Fruit fly (Drosophila melanogaster) whole organism, embryonic: Measurements from ENCODE around the gene CG31800.

Experiments
- Adf1 ChIP-seq: fragments of 200-800 bp; sonication (Bioruptor generic); IDR thresholded peaks from 2 replicates; pipeline ENCODE4 v1.3.6; 2022; ENCODE audit warnings: missing biosample characterization, missing genetic modification characterization
- Atf6 ChIP-seq: fragments of 200-800 bp; sonication (Bioruptor generic); IDR thresholded peaks from 2 replicates; pipeline ENCODE4 v1.3.6; 2022; ENCODE audit warnings: missing biosample characterization, missing genetic modification characterization
- Bdp1 ChIP-seq: fragments of 200-800 bp; sonication (Bioruptor generic); optimal IDR thresholded peaks from 3 replicates; lab custom pipeline; 2016; ENCODE audit warnings: missing biosample characterization, missing genetic modification characterization
- Blimp-1 ChIP-seq: fragments of 200-800 bp; sonication (Bioruptor generic); optimal IDR thresholded peaks from 3 replicates; lab custom pipeline; 2018; ENCODE audit warnings: missing biosample characterization, missing genetic modification characterization, mild to moderate bottlenecking, moderate library complexity, missing genetic modification reagents
- CG1024 ChIP-seq: fragments of 200-800 bp; sonication (Bioruptor generic); IDR thresholded peaks from 2 replicates; pipeline ENCODE4 v1.3.6; 2022; ENCODE audit warnings: missing biosample characterization, missing genetic modification characterization
- CG10565 ChIP-seq: fragments of 200-800 bp; sonication (Bioruptor generic); optimal IDR thresholded peaks from 3 replicates; lab custom pipeline; 2016; ENCODE audit warnings: missing biosample characterization, mild to moderate bottlenecking, missing genetic modification characterization
- CG10979 ChIP-seq: fragments of 200-800 bp; sonication (Bioruptor generic); optimal IDR thresholded peaks from 2 replicates; lab custom pipeline; 2018; ENCODE audit warnings: missing biosample characterization, mild to moderate bottlenecking, missing genetic modification characterization, moderate library complexity
- CG11696 ChIP-seq: fragments of 200-800 bp; sonication (Bioruptor generic); IDR thresholded peaks from 2 replicates; pipeline ENCODE4 v1.3.6; 2022; ENCODE audit warnings: missing biosample characterization, missing genetic modification characterization
- CG15696 ChIP-seq: fragments of 200-800 bp; sonication (Bioruptor generic); optimal IDR thresholded peaks from 2 replicates; lab custom pipeline; 2019; ENCODE audit warnings: missing biosample characterization, mild to moderate bottlenecking, missing genetic modification characterization, moderate library complexity
- CG17568 ChIP-seq: fragments of 200-800 bp; sonication (Bioruptor generic); optimal IDR thresholded peaks from 2 replicates; lab custom pipeline; 2018; ENCODE audit warnings: missing biosample characterization, mild to moderate bottlenecking, missing genetic modification characterization, moderate library complexity
- CG1832 ChIP-seq: fragments of 200-800 bp; sonication (Bioruptor generic); optimal IDR thresholded peaks from 2 replicates; lab custom pipeline; 2017; ENCODE audit warnings: missing biosample characterization, mild to moderate bottlenecking, missing genetic modification characterization, inconsistent platforms
- CG18599 ChIP-seq: fragments of 200-800 bp; sonication (Bioruptor generic); optimal IDR thresholded peaks from 3 replicates; lab custom pipeline; 2017; ENCODE audit warnings: missing biosample characterization, missing genetic modification characterization, mild to moderate bottlenecking, moderate library complexity, missing genetic modification reagents
- CG18619 ChIP-seq: fragments of 200-800 bp; sonication (Bioruptor generic); optimal IDR thresholded peaks from 3 replicates; lab custom pipeline; 2017; ENCODE audit warnings: missing biosample characterization, mild to moderate bottlenecking, missing genetic modification characterization
- CG2116 ChIP-seq: fragments of 200-800 bp; sonication (Bioruptor generic); optimal IDR thresholded peaks from 3 replicates; lab custom pipeline; 2018; ENCODE audit warnings: missing biosample characterization, mild to moderate bottlenecking, missing genetic modification characterization
- CG2199 ChIP-seq: fragments of 200-800 bp; sonication (Bioruptor generic); IDR thresholded peaks from 3 replicates; pipeline ENCODE4 v1.3.6; 2022; ENCODE audit warnings: missing biosample characterization, missing genetic modification characterization
- CG31365 ChIP-seq: fragments of 200-800 bp; sonication (Bioruptor generic); optimal IDR thresholded peaks from 2 replicates; lab custom pipeline; 2018; ENCODE audit warnings: missing biosample characterization, mild to moderate bottlenecking, missing genetic modification characterization
- CG34422 ChIP-seq: fragments of 200-800 bp; sonication (Bioruptor generic); IDR thresholded peaks from 3 replicates; pipeline ENCODE4 v1.3.6; 2022; ENCODE audit warnings: missing biosample characterization, missing genetic modification characterization
- CG6272 ChIP-seq: fragments of 200-800 bp; sonication (Bioruptor generic); IDR thresholded peaks from 2 replicates; pipeline ENCODE4 v1.3.6; 2022; ENCODE audit warnings: missing biosample characterization, missing genetic modification characterization
- CG9215 ChIP-seq: fragments of 200-800 bp; sonication (Bioruptor generic); IDR thresholded peaks from 2 replicates; pipeline ENCODE4 v1.3.6; 2022; ENCODE audit warnings: missing biosample characterization, missing genetic modification characterization
- CG9437 ChIP-seq: fragments of 200-800 bp; sonication (Bioruptor generic); optimal IDR thresholded peaks from 2 replicates; lab custom pipeline; 2018; ENCODE audit warnings: missing biosample characterization, mild to moderate bottlenecking, missing genetic modification characterization
- CHES-1-like ChIP-seq: fragments of 200-800 bp; sonication (Bioruptor generic); optimal IDR thresholded peaks from 2 replicates; lab custom pipeline; 2016; ENCODE audit warnings: missing biosample characterization, missing genetic modification characterization
- Drgx ChIP-seq: fragments of 200-800 bp; sonication (Bioruptor generic); IDR thresholded peaks from 2 replicates; pipeline ENCODE4 v1.3.6; 2022; ENCODE audit warnings: missing biosample characterization, missing genetic modification characterization
- H2.0 ChIP-seq: fragments of 200-800 bp; sonication (Bioruptor generic); IDR thresholded peaks from 2 replicates; pipeline ENCODE4 v1.3.6; 2022; ENCODE audit warnings: missing biosample characterization, missing genetic modification characterization
- HmgZ ChIP-seq: fragments of 200-800 bp; sonication (Bioruptor generic); optimal IDR thresholded peaks from 2 replicates; lab custom pipeline; 2018; ENCODE audit warnings: missing biosample characterization, mild to moderate bottlenecking, missing genetic modification characterization
- Hr39 ChIP-seq: fragments of >200 bp; optimal IDR thresholded peaks from 2 replicates; lab custom pipeline; 2017
- Hsf ChIP-seq: fragments of 200-800 bp; sonication (Bioruptor generic); optimal IDR thresholded peaks from 3 replicates; lab custom pipeline; 2016; ENCODE audit warnings: missing biosample characterization, missing genetic modification characterization
- Med ChIP-seq: fragments of 200-800 bp; sonication (Bioruptor generic); peaks from one replicate; lab custom pipeline; 2016; ENCODE audit warnings: missing biosample characterization, missing genetic modification characterization, mild to moderate bottlenecking, inconsistent platforms, moderate library complexity
- NC2β ChIP-seq: fragments of 200-800 bp; sonication (Bioruptor generic); optimal IDR thresholded peaks from 2 replicates; lab custom pipeline; 2016; ENCODE audit warnings: missing biosample characterization, missing genetic modification characterization
- Poxn ChIP-seq: fragments of 200-800 bp; sonication (Bioruptor generic); IDR thresholded peaks from 2 replicates; pipeline ENCODE4 v1.3.6; 2022; ENCODE audit warnings: missing biosample characterization, missing genetic modification characterization
- Ptx1 ChIP-seq: fragments of 200-800 bp; sonication (Bioruptor generic); IDR thresholded peaks from 2 replicates; pipeline ENCODE4 v1.3.6; 2022; ENCODE audit warnings: missing biosample characterization, missing genetic modification characterization
- az2 ChIP-seq: fragments of 200-800 bp; sonication (Bioruptor generic); optimal IDR thresholded peaks from 3 replicates; lab custom pipeline; 2016; ENCODE audit warnings: missing biosample characterization, missing genetic modification characterization
- bsh ChIP-seq, 2 experiments: fragments of 200-800 bp; sonication (Bioruptor generic); optimal IDR thresholded peaks; 2 replicates each; lab custom pipeline; 2017 to 2018; ENCODE audit warnings: mild to moderate bottlenecking in 2 of 2, missing biosample characterization in 2 of 2, missing genetic modification characterization in 2 of 2, moderate library complexity in 1 of 2
- dati ChIP-seq: fragments of 200-800 bp; sonication (Bioruptor generic); IDR thresholded peaks from 2 replicates; pipeline ENCODE4 v1.3.6; 2022; ENCODE audit warnings: missing biosample characterization, missing genetic modification characterization
- dpn ChIP-seq, 2 experiments: fragments of 200-800 bp; sonication (Bioruptor generic); optimal IDR thresholded peaks; 3 replicates each; lab custom pipeline; 2016; ENCODE audit warnings: missing biosample characterization in 2 of 2, missing genetic modification characterization in 2 of 2
- eve ChIP-seq, 2 experiments: fragments of >200 bp; optimal IDR thresholded peaks; 2 replicates each; lab custom pipeline; 2017; ENCODE audit warnings: missing biosample characterization in 2 of 2, missing genetic modification characterization in 2 of 2
- ftz-f1 ChIP-seq: fragments of 200-800 bp; sonication (Bioruptor generic); optimal IDR thresholded peaks from 2 replicates; lab custom pipeline; 2016; ENCODE audit warnings: missing biosample characterization, missing genetic modification characterization
- gem ChIP-seq: fragments of 200-800 bp; sonication (Bioruptor generic); optimal IDR thresholded peaks from 2 replicates; lab custom pipeline; 2019; ENCODE audit warnings: missing biosample characterization, mild to moderate bottlenecking, missing genetic modification characterization, moderate library complexity
- her ChIP-seq: fragments of 200-800 bp; sonication (Bioruptor generic); optimal IDR thresholded peaks from 2 replicates; lab custom pipeline; 2016; ENCODE audit warnings: missing biosample characterization, missing genetic modification characterization
- jing ChIP-seq: fragments of 200-800 bp; sonication (Bioruptor generic); optimal IDR thresholded peaks from 2 replicates; lab custom pipeline; 2018; ENCODE audit warnings: missing biosample characterization, mild to moderate bottlenecking, missing genetic modification characterization
- klu ChIP-seq: fragments of 200-800 bp; sonication (Bioruptor generic); IDR thresholded peaks from 2 replicates; pipeline ENCODE4 v1.3.6; 2022; ENCODE audit warnings: missing biosample characterization, missing genetic modification characterization
- odd ChIP-seq: fragments of 200-800 bp; sonication (Bioruptor generic); optimal IDR thresholded peaks from 2 replicates; lab custom pipeline; 2017; ENCODE audit warnings: missing biosample characterization, mild to moderate bottlenecking, missing genetic modification characterization
- otp ChIP-seq: fragments of 200-800 bp; sonication (Bioruptor generic); IDR thresholded peaks from 3 replicates; pipeline ENCODE4, ENCODE4 v1.3.6; 2022; ENCODE audit warnings: missing biosample characterization, missing genetic modification characterization
- shn ChIP-seq: fragments of 200-800 bp; sonication (Bioruptor generic); optimal IDR thresholded peaks from 3 replicates; lab custom pipeline; 2016; ENCODE audit warnings: missing biosample characterization, missing genetic modification characterization
- slou ChIP-seq: fragments of 200-800 bp; sonication (Bioruptor generic); optimal IDR thresholded peaks from 3 replicates; lab custom pipeline; 2016; ENCODE audit warnings: missing biosample characterization, missing genetic modification characterization
- sqz ChIP-seq: fragments of 200-800 bp; sonication (Bioruptor generic); optimal IDR thresholded peaks from 3 replicates; lab custom pipeline; 2018; ENCODE audit warnings: missing biosample characterization, mild to moderate bottlenecking, missing genetic modification characterization
- tna ChIP-seq: fragments of 200-800 bp; sonication (Bioruptor generic); IDR thresholded peaks from 2 replicates; pipeline ENCODE4 v1.3.6; 2022; ENCODE audit warnings: missing biosample characterization, missing genetic modification characterization; ENCODE audit not compliant: partially characterized antibody
- twi ChIP-seq: fragments of 200-800 bp; optimal IDR thresholded peaks from 2 replicates; lab custom pipeline; 2019; ENCODE audit warnings: missing biosample characterization, mild to moderate bottlenecking, missing genetic modification characterization, moderate library complexity
- unpg ChIP-seq: fragments of 200-800 bp; sonication (Bioruptor generic); optimal IDR thresholded peaks from 3 replicates; lab custom pipeline; 2018; ENCODE audit warnings: missing biosample characterization, mild to moderate bottlenecking, missing genetic modification characterization, moderate library complexity
- vfl ChIP-seq: fragments of 200-800 bp; sonication (Bioruptor generic); optimal IDR thresholded peaks from 2 replicates; lab custom pipeline; 2016; ENCODE audit warnings: missing biosample characterization, missing genetic modification characterization
- wdn ChIP-seq: fragments of 200-800 bp; sonication (Bioruptor generic); IDR thresholded peaks from 2 replicates; pipeline ENCODE4 v1.3.6; 2022; ENCODE audit warnings: missing biosample characterization, missing genetic modification characterization
- yki ChIP-seq: fragments of >200 bp; optimal IDR thresholded peaks from 3 replicates; lab custom pipeline; 2018

Gene CG31800

dm6 chr2L:19026491-19027197 lies 7.7 kb downstream of the CG31800 start (continued):
- TF ChIP-seq CG10565 (no peak), CG11696 (peak; percentile 23; the same call in 1 of the 2 replicates), CG2199 (no peak), Blimp-1 (GFP tag; lab: Kevin White, UChicago) (peak; percentile 34), wdn (no peak), CG18599 (GFP tag; lab: Kevin White, UChicago) (peak; percentile 92), klu (GFP tag; lab: Robert Waterston, UW) (no peak), jing (GFP tag; lab: Kevin White, UChicago) (no peak), Atf6 (GFP tag; lab: Robert Waterston, UW) (no peak), slou (GFP tag; lab: Kevin White, UChicago) (no peak), yki (lab: Kevin White, UChicago) (no peak), ftz-f1 (no peak), CG2116 (GFP tag; lab: Kevin White, UChicago) (no peak), CG34422 (0 out of 3 replicates have a peak, but pooled peaks have one; percentile 39), otp (no peak), az2 (no peak), CG31365 (tag; lab: Kevin White, UChicago) (no peak), H2.0 (no peak), Adf1 (peak; percentile 41; the same call in 1 of the 2 replicates), unpg (peak; percentile 44), Poxn (no peak), gem (tag; lab: Kevin White, UChicago) (peak; percentile 72), CG9215 (GFP tag; lab: Robert Waterston, UW) (peak; percentile 46), dati (GFP tag; lab: Robert Waterston, UW) (no peak), Med (GFP tag; lab: Kevin White, UChicago) (peak; percentile 80), CG1832 (GFP tag; lab: Kevin White, UChicago) (no peak), Hr39 (no peak), CG15696 (tag; lab: Kevin White, UChicago) (no peak), CG17568 (GFP tag; lab: Kevin White, UChicago) (no peak), CHES-1-like (GFP tag; lab: Kevin White, UChicago) (no peak), Drgx (GFP tag; lab: Robert Waterston, UW) (peak; percentile 26; the same call in 1 of the 2 replicates), bsh (GFP tag; optimal IDR thresholded peaks at IDR 0.05; lab: Kevin White, UChicago) (peak in 1 of 2 experiments; percentile 28), Ptx1 (GFP tag; lab: Robert Waterston, UW) (peak; percentile 61), HmgZ (tag; lab: Kevin White, UChicago) (peak; percentile 51), twi (tag; lab: Kevin White, UChicago) (peak; percentile 10), NC2β (GFP tag; lab: Kevin White, UChicago) (no peak), Hsf (GFP tag; lab: Kevin White, UChicago) (peak; percentile 40), CG9437 (peak; percentile 38), dpn (GFP tag; optimal IDR thresholded peaks at IDR 0.05; lab: Kevin White, UChicago) (peak; percentile 23 to 26), her (GFP tag; lab: Kevin White, UChicago) (no peak), Bdp1 (no peak), shn (GFP tag; lab: Kevin White, UChicago) (no peak), sqz (GFP tag; lab: Kevin White, UChicago) (no peak), CG10979 (tag; lab: Kevin White, UChicago) (peak; percentile 47), tna (GFP tag; lab: Robert Waterston, UW) (no peak), CG1024 (GFP tag; lab: Robert Waterston, UW) (no peak), CG18619 (peak; percentile 60), CG6272 (GFP tag; lab: Robert Waterston, UW) (no peak), eve (GFP tag; optimal IDR thresholded peaks at IDR 0.05; lab: Kevin White, UChicago) (no peak), odd (GFP tag; lab: Kevin White, UChicago) (peak; percentile 35), vfl (GFP tag; lab: Kevin White, UChicago) (no peak)
